Worm (Caenorhabditis elegans) whole organism, L2 larva: ENCODE data around the gene B0303.4.

Source experiments
- aly-2 ChIP-seq: fragments of 150-350 bp; optimal IDR thresholded peaks from 2 replicates; lab custom pipeline; 2014; ENCODE audit warnings: missing biosample characterization, missing genetic modification characterization
- dmd-4 ChIP-seq: sonication (generic microtip); optimal IDR thresholded peaks from 2 replicates; lab custom pipeline; 2017; ENCODE audit warnings: missing biosample characterization, missing genetic modification characterization
- egl-27 ChIP-seq: sonication (generic microtip); optimal IDR thresholded peaks from 3 replicates; lab custom pipeline; 2017; ENCODE audit warnings: missing biosample characterization, missing genetic modification reagents, missing genetic modification characterization
- elt-3 ChIP-seq: sonication (generic microtip); optimal IDR thresholded peaks from 2 replicates; lab custom pipeline; 2017; ENCODE audit warnings: missing biosample characterization, missing genetic modification characterization
- nhr-237 ChIP-seq: fragments of 150-350 bp; optimal IDR thresholded peaks from 2 replicates; lab custom pipeline; 2014; ENCODE audit warnings: missing biosample characterization, missing genetic modification characterization
- nhr-6 ChIP-seq: fragments of 150-350 bp; optimal IDR thresholded peaks from 2 replicates; lab custom pipeline; 2014; ENCODE audit warnings: missing biosample characterization, missing genetic modification characterization
- peb-1 ChIP-seq: fragments of 150-350 bp; optimal IDR thresholded peaks from 2 replicates; lab custom pipeline; 2014; ENCODE audit warnings: missing biosample characterization, missing genetic modification characterization
- skn-1 ChIP-seq: sonication (generic microtip); optimal IDR thresholded peaks from 2 replicates; lab custom pipeline; 2017; ENCODE audit warnings: missing biosample characterization, missing genetic modification characterization
- snpc-4 ChIP-seq: fragments of 150-350 bp; optimal IDR thresholded peaks from 2 replicates; lab custom pipeline; 2014; ENCODE audit warnings: missing biosample characterization, missing genetic modification characterization
- unc-39 ChIP-seq: fragments of 150-350 bp; optimal IDR thresholded peaks from 2 replicates; lab custom pipeline; 2014; ENCODE audit warnings: missing biosample characterization, missing genetic modification characterization
- ztf-4 ChIP-seq: fragments of 150-350 bp; optimal IDR thresholded peaks from 2 replicates; lab custom pipeline; 2014; ENCODE audit warnings: missing biosample characterization, missing genetic modification characterization

DNA sequence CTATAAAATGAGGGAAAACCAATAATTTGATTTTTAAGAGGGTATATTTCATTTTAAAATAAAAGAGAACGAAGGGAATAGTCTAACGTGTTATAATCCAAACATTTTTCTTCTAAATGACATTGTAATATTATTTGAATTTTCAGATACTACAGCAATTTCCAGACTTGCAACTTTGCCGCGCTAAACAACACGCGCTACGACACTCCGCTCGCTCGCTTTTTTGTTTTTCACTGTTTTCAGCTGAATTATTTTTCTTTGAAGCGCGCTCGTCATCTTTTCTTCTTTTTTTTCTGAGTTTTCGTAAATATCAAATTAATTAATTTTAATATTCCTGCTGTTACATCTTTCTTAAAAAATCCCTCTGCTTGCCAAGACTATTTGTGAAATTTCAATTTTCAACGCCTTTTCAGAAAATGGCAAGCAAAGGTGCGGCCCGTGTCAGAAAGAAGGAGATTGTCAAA lies 27.6 kb downstream of the B0303.4 start, which contains the start of gene mrpl-11:
- TF ChIP-seq ztf-4 (tag; lab: Kevin White, UChicago) (no peak), skn-1 (tag; lab: Kevin White, UChicago) (no peak), egl-27 (tag; lab: Kevin White, UChicago) (no peak), dmd-4 (no peak), nhr-6 (tag; lab: Kevin White, UChicago) (no peak), snpc-4 (tag; lab: Kevin White, UChicago) (no peak), unc-39 (tag; lab: Kevin White, UChicago) (no peak), aly-2 (no peak), peb-1 (tag; lab: Kevin White, UChicago) (no peak), nhr-237 (no peak), elt-3 (tag; lab: Kevin White, UChicago) (no peak)
